Fruit fly (Drosophila melanogaster) whole organism: ENCODE data around the gene syd.

Source experiments
- CG8478 ChIP-seq: fragments of >200 bp; optimal IDR thresholded peaks from 2 replicates; lab custom pipeline; 2018; ENCODE audit warnings: inconsistent platforms
- Dll ChIP-seq: fragments of >200 bp; optimal IDR thresholded peaks from 2 replicates; lab custom pipeline; 2017
- pan ChIP-seq: fragments of >200 bp; optimal IDR thresholded peaks from 2 replicates; lab custom pipeline; 2017
- psq ChIP-seq: fragments of >200 bp; optimal IDR thresholded peaks from 2 replicates; lab custom pipeline; 2017

- TF ChIP-seq Dll (lab: Kevin White, UChicago) = no peak
- TF ChIP-seq pan (lab: Kevin White, UChicago) = no peak
- no peak for TF ChIP-seq psq
- TF ChIP-seq CG8478 (lab: Kevin White, UChicago) = no peak
Measured at dm6 chr3L:7914969-7915596, 20.8 kb downstream of the syd start, which contains the start of gene Tmem43.
